Worm (Caenorhabditis elegans) whole organism, L4 larva: ENCODE results near the gene C44F1.1.
A peak's percentile ranks its signal among the peaks of the same experiment; 100 is the strongest.

Experiments
- F26F4.8 ChIP-seq: fragments of 200-800 bp; sonication (Bioruptor generic); conservative IDR thresholded peaks from 2 replicates; pipeline ENCODE4 v1.3.6; 2022; ENCODE audit warnings: missing genetic modification characterization, missing compliant biosample characterization
- R02D3.7 ChIP-seq: fragments of 150-350 bp; sonication (generic microtip); optimal IDR thresholded peaks from 3 replicates; lab custom pipeline; 2014; ENCODE audit warnings: missing biosample characterization, missing genetic modification characterization
- T26A8.4 ChIP-seq: fragments of 200-800 bp; sonication (Bioruptor generic); IDR thresholded peaks from 2 replicates; pipeline ENCODE4 v1.3.6; 2022; ENCODE audit warnings: missing genetic modification characterization, missing compliant biosample characterization
- Y75B8A.6 ChIP-seq: fragments of 200-800 bp; sonication (Bioruptor generic); IDR thresholded peaks from 2 replicates; pipeline ENCODE4 v1.3.6; 2022; ENCODE audit warnings: missing genetic modification reagents, missing genetic modification characterization, missing compliant biosample characterization
- ZK337.2 ChIP-seq: fragments of 200-800 bp; sonication (Bioruptor generic); IDR thresholded peaks from 2 replicates; pipeline ENCODE4 v1.3.6; 2022; ENCODE audit warnings: missing genetic modification reagents, missing genetic modification characterization, missing compliant biosample characterization
- ZK546.5 ChIP-seq, 2 experiments: sonication (generic microtip); optimal IDR thresholded peaks; 2 replicates each; lab custom pipeline; 2017; ENCODE audit warnings: missing biosample characterization in 2 of 2, missing genetic modification characterization in 2 of 2
- aha-1 ChIP-seq: fragments of 150-350 bp; peaks from one replicate; lab custom pipeline; 2014; ENCODE audit warnings: missing biosample characterization, missing genetic modification characterization
- aly-2 ChIP-seq: sonication (generic microtip); optimal IDR thresholded peaks from 2 replicates; lab custom pipeline; 2018; ENCODE audit warnings: missing biosample characterization, missing genetic modification characterization
- ama-1 ChIP-seq: fragments of 150-350 bp; optimal IDR thresholded peaks from 2 replicates; lab custom pipeline; 2014; ENCODE audit warnings: inconsistent platforms, mixed read lengths
- attf-4 ChIP-seq: sonication (generic microtip); optimal IDR thresholded peaks from 3 replicates; lab custom pipeline; 2017; ENCODE audit warnings: missing biosample characterization, missing genetic modification characterization
- ceh-44 ChIP-seq: fragments of 200-800 bp; sonication (Bioruptor generic); IDR thresholded peaks from 2 replicates; pipeline ENCODE4 v1.3.6; 2022; ENCODE audit warnings: missing genetic modification reagents, missing genetic modification characterization, missing compliant biosample characterization
- ceh-62 ChIP-seq: sonication (generic microtip); optimal IDR thresholded peaks from 2 replicates; lab custom pipeline; 2017; ENCODE audit warnings: missing biosample characterization, missing genetic modification characterization
- ces-1 ChIP-seq: fragments of 150-350 bp; sonication (generic microtip); optimal IDR thresholded peaks from 4 replicates; lab custom pipeline; 2014; ENCODE audit warnings: missing biosample characterization, missing genetic modification reagents, missing genetic modification characterization
- cey-2 ChIP-seq: sonication (generic microtip); optimal IDR thresholded peaks from 3 replicates; lab custom pipeline; 2017; ENCODE audit warnings: missing genetic modification characterization, mild to moderate bottlenecking, missing compliant biosample characterization, antibody characterized with exemption, borderline replicate concordance; ENCODE audit not compliant: insufficient read depth
- ctbp-1 ChIP-seq: fragments of 200-800 bp; sonication (Bioruptor generic); IDR thresholded peaks from 2 replicates; pipeline ENCODE4 v1.3.6; 2022; ENCODE audit warnings: missing genetic modification reagents, missing genetic modification characterization, missing compliant biosample characterization
- daf-8 ChIP-seq: fragments of 200-800 bp; sonication (Bioruptor generic); IDR thresholded peaks from 2 replicates; pipeline ENCODE4 v1.3.6; 2022; ENCODE audit warnings: missing genetic modification characterization, missing compliant biosample characterization
- dmd-8 ChIP-seq: fragments of 200-800 bp; sonication (Bioruptor generic); IDR thresholded peaks from 2 replicates; pipeline ENCODE4 v1.3.6; 2022; ENCODE audit warnings: missing genetic modification characterization, missing compliant biosample characterization
- duxl-1 ChIP-seq: sonication (generic microtip); optimal IDR thresholded peaks from 2 replicates; lab custom pipeline; 2016; ENCODE audit warnings: mild to moderate bottlenecking, missing genetic modification characterization, moderate library complexity, missing compliant biosample characterization; ENCODE audit not compliant: poor library complexity
- egl-27 ChIP-seq: sonication (generic microtip); optimal IDR thresholded peaks from 3 replicates; lab custom pipeline; 2017; ENCODE audit warnings: missing biosample characterization, missing genetic modification reagents, missing genetic modification characterization
- fkh-10 ChIP-seq: fragments of 150-350 bp; optimal IDR thresholded peaks from 2 replicates; lab custom pipeline; 2014; ENCODE audit warnings: missing biosample characterization, missing genetic modification reagents, missing genetic modification characterization
- hlh-30 ChIP-seq: sonication (generic microtip); optimal IDR thresholded peaks from 2 replicates; lab custom pipeline; 2017; ENCODE audit warnings: antibody characterized with exemption, mild to moderate bottlenecking, missing genetic modification characterization, missing compliant biosample characterization; ENCODE audit not compliant: insufficient read depth
- lim-7 ChIP-seq: fragments of 200-800 bp; sonication (Bioruptor generic); IDR thresholded peaks from 2 replicates; pipeline ENCODE4 v1.3.6; 2022; ENCODE audit warnings: missing genetic modification characterization, missing compliant biosample characterization
- lin-15B ChIP-seq: fragments of 150-350 bp; sonication (generic microtip); optimal IDR thresholded peaks from 3 replicates; lab custom pipeline; 2014; ENCODE audit warnings: missing biosample characterization, missing genetic modification characterization
- lsy-2 ChIP-seq, 2 experiments: fragments of 150-350 bp in 1 of 2; sonication (generic microtip) in 1 of 2; optimal IDR thresholded peaks; 2 replicates each; lab custom pipeline; 2014 to 2017; ENCODE audit warnings: missing biosample characterization in 2 of 2, missing genetic modification characterization in 2 of 2
- madf-5 ChIP-seq, 2 experiments: fragments of 200-800 bp; sonication (Bioruptor generic); IDR thresholded peaks; 2 replicates each; pipeline ENCODE4 v1.3.6; 2022; ENCODE audit warnings: missing compliant biosample characterization in 2 of 2, missing genetic modification characterization in 2 of 2
- mdl-1 ChIP-seq, 2 experiments: fragments of 150-350 bp in 1 of 2; sonication (generic microtip) in 1 of 2; optimal IDR thresholded peaks; 2 replicates each; lab custom pipeline; 2014 to 2017; ENCODE audit warnings: missing biosample characterization in 2 of 2, missing genetic modification characterization in 2 of 2
- mdt-29 ChIP-seq: fragments of 200-800 bp; sonication (Bioruptor generic); IDR thresholded peaks from 2 replicates; pipeline ENCODE4 v1.3.6; 2022; ENCODE audit warnings: missing genetic modification reagents, missing genetic modification characterization, missing compliant biosample characterization
- mep-1 ChIP-seq: fragments of 150-350 bp; sonication (generic microtip); optimal IDR thresholded peaks from 3 replicates; lab custom pipeline; 2014; ENCODE audit warnings: missing biosample characterization, missing genetic modification characterization
- mes-2 ChIP-seq: sonication (generic microtip); optimal IDR thresholded peaks from 2 replicates; lab custom pipeline; 2016; ENCODE audit warnings: missing genotype, mild to moderate bottlenecking, missing genetic modification characterization, missing compliant biosample characterization; ENCODE audit not compliant: poor library complexity, severe bottlenecking
- mxl-2 ChIP-seq: fragments of 200-800 bp; sonication (Bioruptor generic); conservative IDR thresholded peaks from 2 replicates; pipeline ENCODE4 v1.3.6; 2022; ENCODE audit warnings: missing genetic modification reagents, missing genetic modification characterization, missing compliant biosample characterization
- nhr-102 ChIP-seq: sonication (generic microtip); optimal IDR thresholded peaks from 2 replicates; lab custom pipeline; 2016; ENCODE audit warnings: mild to moderate bottlenecking, missing genetic modification characterization, moderate library complexity, missing compliant biosample characterization
- nhr-11 ChIP-seq: fragments of 150-350 bp; optimal IDR thresholded peaks from 2 replicates; lab custom pipeline; 2014; ENCODE audit warnings: missing biosample characterization, missing genetic modification characterization
- nhr-41 ChIP-seq: fragments of 200-800 bp; sonication (Bioruptor generic); IDR thresholded peaks from 2 replicates; pipeline ENCODE4 v1.3.6; 2022; ENCODE audit warnings: missing genetic modification reagents, missing genetic modification characterization, missing compliant biosample characterization
- pha-4 ChIP-seq, 2 experiments: fragments of 150-350 bp in 1 of 2; fragments of 200-800 bp in 1 of 2; sonication (Bioruptor generic) in 1 of 2; IDR thresholded peaks in 1 of 2; optimal IDR thresholded peaks in 1 of 2; 2 replicates each; pipeline versions ENCODE4 v1.3.6 to Lab custom; 2014 to 2022; ENCODE audit warnings: missing genetic modification characterization in 2 of 2, missing genetic modification reagents in 2 of 2, missing biosample characterization in 1 of 2, missing compliant biosample characterization in 1 of 2
- pqm-1 ChIP-seq: sonication (generic microtip); optimal IDR thresholded peaks from 2 replicates; lab custom pipeline; 2017; ENCODE audit warnings: missing biosample characterization, missing genetic modification characterization
- set-16 ChIP-seq: fragments of 200-800 bp; sonication (Bioruptor generic); IDR thresholded peaks from 2 replicates; pipeline ENCODE4 v1.3.6; 2022; ENCODE audit warnings: missing genetic modification reagents, missing genetic modification characterization, missing compliant biosample characterization
- unc-62 ChIP-seq, 3 experiments: fragments of 150-350 bp in 1 of 3; sonication (generic microtip); optimal IDR thresholded peaks in 2 of 3; peaks in 1 of 3; 1 replicate in 1 of 3; 2 replicates in 2 of 3; lab custom pipeline; 2014 to 2017; ENCODE audit warnings: missing biosample characterization in 3 of 3, missing genetic modification characterization in 3 of 3, missing genetic modification reagents in 3 of 3, missing genotype in 1 of 3
- zfp-3 ChIP-seq: fragments of 200-800 bp; sonication (Bioruptor generic); conservative IDR thresholded peaks from 2 replicates; pipeline ENCODE4 v1.3.6; 2022; ENCODE audit warnings: missing genetic modification reagents, missing genetic modification characterization, missing compliant biosample characterization

The C44F1.1 gene

DNA sequence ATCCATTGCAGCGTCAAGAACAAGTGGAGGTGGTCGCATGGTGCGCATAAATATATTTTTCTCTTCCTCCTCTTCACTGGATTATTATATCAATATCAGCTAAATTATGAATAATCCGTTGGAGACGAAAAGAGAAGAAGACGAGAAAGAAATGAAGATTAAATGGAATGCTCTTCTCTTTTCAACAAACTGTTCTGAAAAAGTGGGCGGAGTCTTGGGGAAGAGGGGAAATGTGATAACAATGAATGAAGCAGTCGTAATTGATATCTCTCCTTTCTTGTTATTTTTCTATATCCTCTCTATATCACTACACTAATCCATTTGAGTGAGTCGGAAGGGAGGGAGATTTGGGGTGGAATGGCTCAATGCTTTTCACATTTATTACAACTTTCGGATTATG, 6.0 kb downstream of the C44F1.1 start, which contains the start of gene arcp-1:
Gene arcp-1, minus strand, starts transcription at position 101 of the 400 bp plus-strand sequence.
- no peak for TF ChIP-seq zfp-3 (GFP tag; lab: Robert Waterston, UW)
- TF ChIP-seq aha-1, result peak; percentile 57

DNA sequence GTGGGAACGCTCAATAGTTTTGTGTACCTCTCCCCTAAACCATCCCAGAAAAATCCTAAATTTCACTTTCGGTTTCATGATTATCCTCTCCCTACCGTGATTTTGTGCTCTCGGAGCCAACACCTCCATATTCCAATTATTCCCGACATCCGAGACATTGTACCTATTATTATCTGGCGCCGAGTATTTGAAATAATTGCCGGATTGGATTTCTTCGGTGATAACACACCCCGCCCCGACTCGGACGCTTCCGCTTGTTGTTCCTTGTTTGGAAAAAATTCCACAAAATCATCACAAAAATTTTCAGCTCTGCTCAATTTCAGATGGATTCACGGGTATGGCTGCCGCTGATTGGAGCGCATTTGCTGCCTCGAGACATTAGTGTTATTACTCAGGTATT, 20.2 kb downstream of the C44F1.1 start, which contains the start of gene lin-48:
Gene lin-48, plus strand, starts transcription at position 301 of the 400 bp plus-strand sequence.
- no peak for TF ChIP-seq F26F4.8 (GFP tag; lab: Robert Waterston, UW)
- no peak for TF ChIP-seq aly-2 (tag; lab: Kevin White, UChicago)
- no peak for TF ChIP-seq T26A8.4
- no peak for TF ChIP-seq ctbp-1
- TF ChIP-seq pqm-1 (tag; lab: Kevin White, UChicago), result no peak
- TF ChIP-seq unc-62 (GFP tag; optimal IDR thresholded peaks at IDR 0.05 in 1 of 2; lab: Kevin White, UChicago), result peak in 1 of 2 experiments; percentile 26
- no peak for TF ChIP-seq unc-62 (tag; optimal IDR thresholded peaks at IDR 0.05; lab: Kevin White, UChicago)
- no peak for TF ChIP-seq set-16

DNA sequence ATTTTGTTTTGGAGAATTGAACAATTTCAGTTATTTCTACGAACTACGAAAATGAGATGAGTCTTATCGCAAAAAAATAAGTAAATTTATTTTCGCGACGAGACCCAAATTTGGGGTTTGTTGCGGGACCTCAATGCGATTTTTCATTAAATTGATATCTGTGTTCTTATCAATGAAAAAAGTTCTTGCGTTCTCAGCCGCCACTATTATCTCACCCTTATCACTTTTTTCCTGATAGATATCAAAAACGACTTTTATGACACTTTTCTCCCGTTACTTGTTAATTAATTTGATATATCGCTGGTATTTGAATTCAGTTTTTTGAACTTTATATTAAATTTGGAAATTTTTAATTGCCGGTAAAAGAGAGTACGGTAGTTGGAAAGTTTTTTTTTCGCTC, 22.0 kb downstream of the C44F1.1 start:
- TF ChIP-seq nhr-41, result no peak
- no peak for TF ChIP-seq pha-4 (GFP tag; IDR thresholded peaks at IDR 0.05; lab: Robert Waterston, UW)
- TF ChIP-seq pha-4 (tag; optimal IDR thresholded peaks at IDR 0.05; lab: Kevin White, UChicago), result no peak
- no peak for TF ChIP-seq fkh-10 (GFP tag; lab: Kevin White, UChicago)
- TF ChIP-seq dmd-8 (GFP tag; lab: Robert Waterston, UW), result no peak
- TF ChIP-seq T26A8.4, result no peak
- TF ChIP-seq, all 104 proteins: peak for 0

DNA sequence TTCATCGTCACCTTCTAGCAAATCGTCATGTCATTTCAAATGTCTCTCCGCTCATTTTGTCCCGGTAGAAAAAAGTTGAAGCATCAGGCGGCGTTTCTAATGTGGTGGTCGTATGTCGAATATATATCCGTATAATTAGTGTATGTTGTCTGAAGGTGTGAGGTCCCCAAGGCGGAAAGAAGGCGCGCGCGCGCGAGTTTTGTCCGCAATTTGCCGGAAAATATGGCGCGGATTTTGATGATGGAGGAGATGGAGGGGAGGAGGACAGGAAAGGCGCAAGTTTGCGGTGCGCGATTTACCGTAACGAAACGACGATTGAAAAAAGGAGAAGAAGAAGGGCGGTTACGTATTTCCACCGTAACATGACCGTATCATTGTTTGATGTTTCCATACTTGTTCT, 23.3 kb downstream of the C44F1.1 start:
- TF ChIP-seq madf-5 (GFP tag; IDR thresholded peaks at IDR 0.05; lab: Robert Waterston, UW), result no peak
- no peak for TF ChIP-seq cey-2
- no peak for TF ChIP-seq mxl-2 (GFP tag; lab: Robert Waterston, UW)
- no peak for TF ChIP-seq aly-2 (tag; lab: Kevin White, UChicago)
- TF ChIP-seq lin-15B (tag; lab: Kevin White, UChicago), result no peak
- no peak for TF ChIP-seq dmd-8 (GFP tag; lab: Robert Waterston, UW)
- TF ChIP-seq set-16, result peak; percentile 37
- TF ChIP-seq lsy-2 (tag; optimal IDR thresholded peaks at IDR 0.05; lab: Kevin White, UChicago), result no peak

DNA sequence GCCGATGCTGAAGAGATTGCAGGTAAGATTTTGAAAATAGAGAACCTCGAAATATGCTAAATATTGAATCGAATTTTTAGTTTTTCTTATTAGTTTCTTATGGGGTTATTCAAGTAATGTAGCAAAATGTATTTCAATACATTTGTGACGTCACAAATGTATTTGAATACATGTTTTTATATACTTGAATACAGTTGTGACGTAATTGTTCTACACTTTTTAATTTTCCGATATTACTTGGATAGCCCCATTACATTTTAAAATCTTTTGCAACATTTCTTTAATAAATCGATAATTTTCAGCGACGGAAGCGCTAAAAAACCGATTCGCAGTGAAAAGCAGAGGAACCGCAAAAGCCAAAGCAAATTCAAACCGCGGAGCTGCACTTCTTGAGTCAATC, 27.0 kb downstream of the C44F1.1 start:
- TF ChIP-seq ceh-62, result no peak
- no peak for TF ChIP-seq unc-62 (GFP tag; optimal IDR thresholded peaks at IDR 0.05 in 1 of 2; lab: Kevin White, UChicago)
- TF ChIP-seq unc-62 (tag; optimal IDR thresholded peaks at IDR 0.05; lab: Kevin White, UChicago), result no peak
- no peak for TF ChIP-seq nhr-41
- no peak for TF ChIP-seq hlh-30 (tag; lab: Kevin White, UChicago)
- no peak for TF ChIP-seq mes-2 (tag; lab: Kevin White, UChicago)
- TF ChIP-seq duxl-1 (tag; lab: Kevin White, UChicago), result no peak
- no peak for TF ChIP-seq lsy-2 (tag; optimal IDR thresholded peaks at IDR 0.05; lab: Kevin White, UChicago)
- TF ChIP-seq R02D3.7 (tag; lab: Kevin White, UChicago), result no peak
- TF ChIP-seq ces-1 (GFP tag; lab: Kevin White, UChicago), result no peak

DNA sequence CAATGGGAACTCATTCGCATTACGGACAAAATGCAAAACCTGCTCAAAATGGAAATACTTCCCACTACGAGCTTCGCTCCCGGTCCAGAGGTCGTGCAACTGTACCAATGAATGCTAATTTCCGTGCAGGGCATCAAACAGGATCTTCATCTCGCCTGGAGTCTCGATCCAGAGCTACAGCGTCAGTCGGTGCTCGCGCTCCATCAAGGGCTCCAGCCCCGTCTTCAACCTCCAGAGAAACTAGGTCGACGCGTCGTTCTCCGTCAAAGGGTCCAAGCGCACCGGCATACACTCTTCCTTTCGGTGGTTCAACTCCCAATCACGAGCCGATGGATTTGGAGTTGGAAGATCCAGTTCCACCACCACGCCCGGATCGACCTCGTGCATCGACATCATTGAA, 27.6 kb downstream of the C44F1.1 start:
- TF ChIP-seq ama-1 (lab: Kevin White, UChicago), result no peak
- no peak for TF ChIP-seq mdt-29 (GFP tag; lab: Robert Waterston, UW)
- peak; percentile 65 for TF ChIP-seq set-16
- TF ChIP-seq ceh-44 (GFP tag; lab: Robert Waterston, UW), result no peak
- TF ChIP-seq attf-4, result no peak
- no peak for TF ChIP-seq mep-1 (tag; lab: Kevin White, UChicago)
- TF ChIP-seq nhr-11 (tag; lab: Kevin White, UChicago), result no peak
- no peak for TF ChIP-seq nhr-102 (tag; lab: Kevin White, UChicago)
- no peak for TF ChIP-seq daf-8 (GFP tag; lab: Robert Waterston, UW)
- no peak for TF ChIP-seq Y75B8A.6 (GFP tag; lab: Robert Waterston, UW)
- no peak for TF ChIP-seq mdl-1 (tag; optimal IDR thresholded peaks at IDR 0.05; lab: Kevin White, UChicago)
- no peak for TF ChIP-seq ZK546.5 (tag; optimal IDR thresholded peaks at IDR 0.05; lab: Kevin White, UChicago)
- TF ChIP-seq ZK337.2 (GFP tag; lab: Robert Waterston, UW), result no peak
- TF ChIP-seq pha-4 (GFP tag; IDR thresholded peaks at IDR 0.05; lab: Robert Waterston, UW), result no peak
- TF ChIP-seq pha-4 (tag; optimal IDR thresholded peaks at IDR 0.05; lab: Kevin White, UChicago), result no peak
- no peak for TF ChIP-seq egl-27 (tag; lab: Kevin White, UChicago)
- TF ChIP-seq lim-7, result peak; percentile 33; the same call in 1 of the 2 replicates
